Worm (Caenorhabditis elegans) whole organism, midembryonic: ENCODE measurements around the gene nhr-3.

ENCODE experiments used
- T22C8.4 ChIP-seq: fragments of 200-800 bp; sonication (Bioruptor generic); IDR thresholded peaks from 2 replicates; pipeline ENCODE4 v1.3.6; 2022; ENCODE audit warnings: missing genetic modification characterization, missing compliant biosample characterization
- cog-1 ChIP-seq: sonication (generic microtip); optimal IDR thresholded peaks from 2 replicates; lab custom pipeline; 2016; ENCODE audit warnings: missing genetic modification characterization, missing compliant biosample characterization
- flt-1 ChIP-seq: fragments of 200-800 bp; sonication (Bioruptor generic); IDR thresholded peaks from 2 replicates; pipeline ENCODE4 v1.3.6; 2022; ENCODE audit warnings: missing genetic modification characterization, missing compliant biosample characterization
- klf-2 ChIP-seq: fragments of 200-800 bp; sonication (Bioruptor generic); conservative IDR thresholded peaks from 2 replicates; pipeline ENCODE4 v1.3.6; 2022; ENCODE audit warnings: missing genetic modification reagents, missing genetic modification characterization, missing compliant biosample characterization
- med-1 ChIP-seq: sonication (generic microtip); optimal IDR thresholded peaks from 2 replicates; lab custom pipeline; 2017; ENCODE audit warnings: missing genetic modification characterization, mild to moderate bottlenecking, missing compliant biosample characterization, antibody characterized with exemption, missing genetic modification reagents; ENCODE audit not compliant: insufficient read depth
- ref-1 ChIP-seq: fragments of 200-800 bp; sonication (Bioruptor generic); conservative IDR thresholded peaks from 2 replicates; pipeline ENCODE4 v1.3.6; 2022; ENCODE audit warnings: missing genetic modification reagents, missing genetic modification characterization, missing compliant biosample characterization
- tab-1 ChIP-seq: fragments of 200-800 bp; sonication (Bioruptor generic); IDR thresholded peaks from 2 replicates; pipeline ENCODE4 v1.3.6; 2022; ENCODE audit warnings: missing genetic modification characterization, missing compliant biosample characterization
- ztf-23 ChIP-seq: fragments of 200-800 bp; sonication (Bioruptor generic); IDR thresholded peaks from 2 replicates; pipeline ENCODE4 v1.3.6; 2022; ENCODE audit warnings: missing genetic modification reagents, missing genetic modification characterization, missing compliant biosample characterization
- ztf-29 ChIP-seq: fragments of 200-800 bp; sonication (Bioruptor generic); IDR thresholded peaks from 2 replicates; pipeline ENCODE4 v1.3.6; 2022; ENCODE audit warnings: missing genetic modification reagents, missing genetic modification characterization, missing compliant biosample characterization

Gene nhr-3

DNA sequence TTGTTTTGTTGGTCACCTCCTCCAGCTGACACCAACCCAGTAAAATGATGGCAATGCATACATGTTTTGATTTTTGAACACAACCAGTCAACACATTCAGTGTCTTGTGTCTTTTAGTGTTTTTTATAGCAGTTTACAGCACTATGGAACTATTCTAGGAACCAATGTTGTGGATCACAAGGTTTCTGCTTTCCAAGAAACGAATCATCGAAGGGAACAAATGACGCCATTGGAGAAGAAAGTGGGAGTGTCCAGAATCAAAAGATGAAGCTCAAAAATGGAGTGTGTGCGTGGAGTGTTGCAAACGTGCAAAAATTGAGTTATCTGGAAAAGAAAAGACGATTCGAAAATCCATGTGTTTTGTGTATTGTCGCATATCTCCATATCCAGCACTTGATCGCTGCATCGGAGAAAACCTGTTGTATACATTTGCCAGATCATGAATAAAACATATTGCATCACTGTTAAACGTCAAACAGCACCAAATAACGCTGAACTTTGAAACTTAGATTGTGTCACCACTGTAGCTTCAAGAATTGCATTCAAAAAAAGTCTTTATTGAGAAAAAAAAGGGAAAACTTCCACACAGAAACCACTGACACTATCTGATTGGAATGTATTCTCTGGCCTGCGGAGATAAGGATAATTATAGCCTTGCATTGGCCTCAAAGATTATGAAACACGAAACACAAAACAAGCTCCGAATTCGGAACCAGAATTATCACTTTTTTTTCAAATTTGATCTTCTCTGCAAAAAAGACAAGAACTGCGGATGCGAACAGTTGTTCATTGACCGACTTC, 4.2 kb downstream of the nhr-3 start:
- TF ChIP-seq cog-1, result no peak
- no peak for TF ChIP-seq klf-2
- no peak for TF ChIP-seq T22C8.4 (GFP tag; lab: Robert Waterston, UW)
- no peak for TF ChIP-seq ztf-29
- TF ChIP-seq flt-1, result no peak
- no peak for TF ChIP-seq med-1
- no peak for TF ChIP-seq ref-1 (GFP tag; lab: Robert Waterston, UW)
- TF ChIP-seq tab-1 (GFP tag; lab: Robert Waterston, UW), result no peak
- no peak for TF ChIP-seq ztf-23 (GFP tag; lab: Robert Waterston, UW)

DNA sequence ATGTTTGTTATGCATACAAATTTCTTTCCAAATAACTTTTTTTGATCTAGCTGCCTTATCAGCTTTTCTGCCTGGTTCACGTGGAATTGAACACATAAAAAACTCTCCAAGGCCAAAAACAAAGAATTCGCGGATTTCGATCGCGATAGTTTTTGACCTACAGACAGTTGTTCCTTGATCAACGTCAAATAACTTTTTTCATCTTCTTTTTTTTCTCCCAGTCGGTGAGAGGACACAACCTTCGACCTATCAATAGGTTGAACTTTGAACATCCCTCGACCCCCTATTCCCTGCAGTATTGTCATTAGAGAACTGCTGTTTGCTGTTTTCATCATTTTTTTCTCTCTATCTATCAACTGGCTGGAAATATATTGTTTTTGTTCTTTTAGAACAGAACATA, 5.5 kb downstream of the nhr-3 start:
- no peak for TF ChIP-seq ztf-29
- TF ChIP-seq med-1, result no peak
- no peak for TF ChIP-seq ztf-23 (GFP tag; lab: Robert Waterston, UW)

DNA sequence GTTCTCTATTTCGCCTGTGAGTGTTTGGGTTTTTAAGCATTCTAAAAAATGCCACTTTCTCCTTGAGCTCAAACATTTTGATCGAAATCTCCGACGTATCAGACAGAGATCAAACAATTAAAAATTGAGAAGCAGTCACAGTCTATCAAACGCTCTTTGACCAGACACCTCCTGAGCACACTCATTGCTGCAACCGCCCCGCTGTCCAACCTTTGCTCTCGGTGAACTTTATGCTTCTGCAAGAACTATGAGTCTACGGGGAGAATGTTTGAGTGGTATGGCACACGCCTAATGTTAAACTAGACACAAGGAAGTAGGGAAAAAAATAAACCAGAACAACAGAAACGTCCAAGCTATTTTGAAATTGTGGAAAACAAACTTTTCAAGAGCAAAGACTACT, 6.9 kb downstream of the nhr-3 start:
- no peak for TF ChIP-seq med-1
- TF ChIP-seq flt-1, result no peak
- no peak for TF ChIP-seq cog-1
- TF ChIP-seq klf-2, result no peak
- no peak for TF ChIP-seq ztf-23 (GFP tag; lab: Robert Waterston, UW)
- TF ChIP-seq tab-1 (GFP tag; lab: Robert Waterston, UW), result no peak
- no peak for TF ChIP-seq ztf-29
- no peak for TF ChIP-seq ref-1 (GFP tag; lab: Robert Waterston, UW)
- no peak for TF ChIP-seq T22C8.4 (GFP tag; lab: Robert Waterston, UW)

DNA sequence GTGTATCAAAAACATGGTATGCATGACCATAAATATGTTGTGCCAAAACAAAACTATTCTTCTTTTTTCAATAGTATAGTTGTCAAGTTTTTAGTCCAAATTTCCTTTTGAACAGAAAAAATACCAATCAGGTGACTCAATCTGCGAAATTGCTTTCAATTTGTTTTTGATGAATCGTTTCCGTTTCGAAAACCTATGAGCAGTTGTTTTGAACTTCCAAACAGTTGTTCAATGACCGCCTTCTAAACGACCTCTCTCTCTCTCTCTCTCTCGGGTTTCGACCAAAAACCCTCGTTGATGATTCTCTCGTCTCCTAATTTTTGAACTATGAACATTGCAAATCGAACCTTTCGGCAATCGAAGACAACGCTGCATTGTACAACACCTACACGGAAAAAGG, 7.7 kb downstream of the nhr-3 start:
- TF ChIP-seq flt-1 (no peak), med-1 (no peak), ref-1 (GFP tag; lab: Robert Waterston, UW) (no peak), tab-1 (GFP tag; lab: Robert Waterston, UW) (no peak), ztf-29 (no peak), T22C8.4 (GFP tag; lab: Robert Waterston, UW) (no peak), ztf-23 (GFP tag; lab: Robert Waterston, UW) (no peak), klf-2 (no peak), cog-1 (no peak)

DNA sequence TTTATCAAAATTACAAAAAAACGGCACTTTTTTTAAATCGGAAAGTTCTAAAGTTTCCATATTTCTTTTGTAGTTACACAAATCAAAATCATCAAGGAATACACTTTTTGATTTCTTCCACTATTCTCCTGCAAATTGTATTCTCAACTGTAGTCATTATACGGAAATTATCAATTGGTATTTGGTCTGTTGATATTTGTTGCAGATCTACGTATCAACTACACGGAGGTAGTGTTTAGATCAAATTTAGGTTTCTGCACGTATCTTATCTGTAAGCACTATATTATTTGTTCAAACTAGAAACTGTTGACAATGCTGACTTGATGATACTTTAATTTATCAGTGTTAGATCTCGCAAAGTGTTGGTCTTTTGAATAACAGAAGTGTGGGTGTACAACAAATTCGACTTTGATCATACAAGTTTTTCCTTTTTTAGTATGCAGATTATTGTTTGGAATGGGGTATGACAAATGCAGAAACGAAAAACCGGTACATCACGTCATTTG, 10.0 kb downstream of the nhr-3 start:
- TF ChIP-seq klf-2 (no peak), cog-1 (no peak), flt-1 (no peak), ref-1 (GFP tag; lab: Robert Waterston, UW) (no peak), ztf-29 (no peak), tab-1 (GFP tag; lab: Robert Waterston, UW) (no peak), T22C8.4 (GFP tag; lab: Robert Waterston, UW) (no peak), med-1 (no peak), ztf-23 (GFP tag; lab: Robert Waterston, UW) (no peak)

DNA sequence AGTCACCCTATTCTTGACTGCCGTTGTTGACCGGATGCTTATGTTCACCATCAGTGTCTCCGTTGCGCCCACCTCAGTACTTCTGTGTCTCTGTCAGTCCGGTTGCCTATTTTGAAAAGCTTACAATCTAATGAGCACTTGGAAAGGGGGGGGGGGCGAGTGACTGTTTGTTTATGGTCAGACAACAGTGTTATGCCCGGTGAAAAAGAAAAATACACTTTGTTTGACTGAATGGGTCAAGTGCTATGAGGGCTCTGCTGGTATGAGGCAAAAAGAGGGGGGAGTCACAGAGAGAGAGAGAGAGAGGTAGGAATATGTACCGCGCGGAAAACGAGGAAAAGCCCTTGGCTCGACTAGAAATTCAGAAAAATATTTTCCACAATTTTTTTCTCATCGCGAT, 13.0 kb downstream of the nhr-3 start:
- TF ChIP-seq ztf-29, result no peak
- TF ChIP-seq T22C8.4 (GFP tag; lab: Robert Waterston, UW), result no peak
- TF ChIP-seq tab-1 (GFP tag; lab: Robert Waterston, UW), result no peak
- no peak for TF ChIP-seq med-1
- TF ChIP-seq klf-2, result no peak
- TF ChIP-seq ztf-23 (GFP tag; lab: Robert Waterston, UW), result no peak
- no peak for TF ChIP-seq ref-1 (GFP tag; lab: Robert Waterston, UW)
- TF ChIP-seq cog-1, result no peak
- no peak for TF ChIP-seq flt-1

DNA sequence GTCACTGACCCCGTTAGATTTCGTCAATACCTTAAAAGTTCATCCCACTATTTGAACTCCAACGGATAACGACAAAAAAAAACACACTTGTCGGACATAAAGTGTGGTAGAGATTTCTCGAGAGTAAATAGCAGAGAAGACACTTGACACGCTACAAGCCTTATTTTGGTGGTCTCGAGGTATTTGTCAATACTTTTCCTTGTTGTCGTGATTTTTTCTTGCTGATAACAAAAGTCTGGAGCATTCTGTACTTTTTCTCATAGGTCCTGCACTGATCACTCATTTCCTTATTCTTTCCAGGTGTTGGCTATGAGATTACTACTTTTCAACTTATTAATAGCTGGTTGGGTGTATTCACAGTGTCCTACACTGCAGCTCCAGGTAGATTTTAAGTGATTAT, 14.1 kb downstream of the nhr-3 start, which contains the start of gene lron-1:
lron-1 (plus strand) TSS at position 301 of the 400 bp plus-strand sequence.
- TF ChIP-seq klf-2, result no peak
- TF ChIP-seq ztf-23 (GFP tag; lab: Robert Waterston, UW), result no peak
- TF ChIP-seq cog-1, result no peak
- TF ChIP-seq flt-1, result no peak
- no peak for TF ChIP-seq tab-1 (GFP tag; lab: Robert Waterston, UW)
- no peak for TF ChIP-seq ref-1 (GFP tag; lab: Robert Waterston, UW)
- TF ChIP-seq ztf-29, result no peak
- no peak for TF ChIP-seq T22C8.4 (GFP tag; lab: Robert Waterston, UW)
- no peak for TF ChIP-seq med-1

DNA sequence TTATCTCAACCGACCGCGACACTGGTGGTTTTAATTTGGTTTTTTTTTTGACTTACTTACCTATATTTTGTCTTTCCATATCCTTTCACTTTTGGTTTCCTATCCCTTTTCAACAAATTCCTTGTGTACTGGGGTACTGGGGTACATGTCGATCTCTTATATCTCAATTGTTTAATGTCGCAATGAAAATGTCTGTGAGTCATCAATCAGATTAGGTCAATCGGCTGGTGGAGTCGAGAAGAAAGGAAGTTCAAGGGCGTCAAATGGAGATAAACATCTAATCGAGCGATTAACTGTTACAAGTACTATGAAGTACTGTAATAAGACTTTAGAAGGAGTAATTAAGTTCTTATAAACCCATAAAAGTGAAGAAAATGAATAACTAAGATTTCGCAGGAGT, 17.6 kb downstream of the nhr-3 start:
- TF ChIP-seq tab-1 (GFP tag; lab: Robert Waterston, UW), result no peak
- TF ChIP-seq ref-1 (GFP tag; lab: Robert Waterston, UW), result no peak
- TF ChIP-seq ztf-23 (GFP tag; lab: Robert Waterston, UW), result no peak
- TF ChIP-seq flt-1, result no peak

DNA sequence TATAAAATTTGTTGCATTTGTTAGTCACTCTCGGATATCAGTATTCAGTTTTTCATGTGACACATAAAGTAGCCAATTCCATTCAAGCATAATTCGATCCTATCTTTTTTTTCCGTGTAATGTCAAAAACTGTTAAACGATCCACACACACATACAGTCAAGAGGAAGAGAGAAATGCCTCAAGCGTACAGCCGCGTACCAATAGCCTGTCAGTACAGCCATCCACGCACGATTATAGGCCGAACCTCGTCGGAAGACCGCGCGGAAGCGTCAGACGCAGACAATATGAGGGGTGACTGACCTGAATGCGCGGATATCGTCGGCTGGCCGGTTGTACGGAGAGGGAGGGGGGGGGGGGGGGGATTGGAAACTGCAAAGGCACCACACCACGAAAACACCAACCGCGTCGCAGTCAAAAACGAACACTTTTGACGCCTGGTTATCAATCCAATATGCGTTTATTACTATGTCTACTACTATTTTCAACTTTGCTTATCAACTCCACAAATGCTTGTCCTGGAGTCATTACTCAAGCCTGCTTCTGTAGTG, 19.3 kb downstream of the nhr-3 start, which contains the start of gene let-4:
let-4 (plus strand) TSS at position 357 of the 549 bp plus-strand sequence.
- TF ChIP-seq ztf-29 (no peak), flt-1 (peak; percentile 10; the same call in 1 of the 2 replicates), tab-1 (GFP tag; lab: Robert Waterston, UW) (0 out of 2 replicates have a peak, but pooled peaks have one; percentile 35)

DNA sequence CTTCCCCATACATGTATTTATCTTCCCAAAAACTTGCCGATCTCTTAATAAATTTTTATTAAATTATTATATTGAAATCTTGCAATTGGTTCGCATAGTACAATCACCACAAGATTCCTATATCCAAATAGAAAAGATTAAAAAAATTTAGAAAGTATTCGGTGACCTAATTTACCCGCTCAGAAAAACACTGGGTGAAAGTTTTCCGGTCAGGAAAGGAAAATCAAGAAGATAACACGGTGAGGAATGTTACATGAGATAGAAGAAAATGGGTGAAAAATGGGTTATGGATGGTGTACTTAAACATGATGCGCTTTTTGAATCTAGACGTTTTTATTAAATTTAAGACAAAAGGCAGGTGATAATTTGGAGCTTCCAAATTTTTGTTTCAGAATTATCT, 22.5 kb downstream of the nhr-3 start:
- TF ChIP-seq ref-1 (GFP tag; lab: Robert Waterston, UW), result no peak
- no peak for TF ChIP-seq ztf-29
- TF ChIP-seq tab-1 (GFP tag; lab: Robert Waterston, UW), result no peak
- no peak for TF ChIP-seq med-1
- TF ChIP-seq klf-2, result no peak
- TF ChIP-seq flt-1, result no peak
- no peak for TF ChIP-seq ztf-23 (GFP tag; lab: Robert Waterston, UW)
- TF ChIP-seq cog-1, result no peak
- TF ChIP-seq T22C8.4 (GFP tag; lab: Robert Waterston, UW), result no peak
